Fruit fly (Drosophila melanogaster) whole organism, prepupa: ENCODE results near the gene Wnt10.

Experiments
- CG10631 ChIP-seq: fragments of 200-800 bp; sonication (Bioruptor generic); optimal IDR thresholded peaks from 2 replicates; lab custom pipeline; 2016; ENCODE audit warnings: missing biosample characterization, missing genetic modification characterization
- CG10669 ChIP-seq: fragments of 200-800 bp; sonication (Bioruptor generic); optimal IDR thresholded peaks from 3 replicates; lab custom pipeline; 2018; ENCODE audit warnings: missing biosample characterization, mild to moderate bottlenecking, missing genetic modification characterization, moderate library complexity
- CG11294 ChIP-seq: fragments of 200-800 bp; sonication (Bioruptor generic); IDR thresholded peaks from 2 replicates; pipeline ENCODE4 v1.3.6; 2022; ENCODE audit warnings: missing biosample characterization, missing genetic modification characterization
- CG11762 ChIP-seq: fragments of 200-800 bp; sonication (Bioruptor generic); optimal IDR thresholded peaks from 3 replicates; lab custom pipeline; 2016; ENCODE audit warnings: missing biosample characterization, missing genetic modification characterization; ENCODE audit not compliant: insufficient read depth
- CG11902 ChIP-seq: fragments of 200-800 bp; sonication (Bioruptor generic); optimal IDR thresholded peaks from 3 replicates; lab custom pipeline; 2016; ENCODE audit warnings: missing biosample characterization, missing genetic modification characterization
- CG16779 ChIP-seq: fragments of 200-800 bp; sonication (Bioruptor generic); optimal IDR thresholded peaks from 3 replicates; lab custom pipeline; 2017; ENCODE audit warnings: missing biosample characterization, mild to moderate bottlenecking, missing genetic modification characterization
- CG3032 ChIP-seq: fragments of 200-800 bp; optimal IDR thresholded peaks from 2 replicates; lab custom pipeline; 2019; ENCODE audit warnings: missing biosample characterization, mild to moderate bottlenecking, missing genetic modification characterization, moderate library complexity
- CG31627 ChIP-seq: fragments of 200-800 bp; sonication (Bioruptor generic); optimal IDR thresholded peaks from 3 replicates; lab custom pipeline; 2016; ENCODE audit warnings: missing biosample characterization, missing genetic modification characterization
- CG34406 ChIP-seq: fragments of 200-800 bp; sonication (Bioruptor generic); optimal IDR thresholded peaks from 3 replicates; lab custom pipeline; 2016; ENCODE audit warnings: missing biosample characterization, missing genetic modification characterization
- CG4318 ChIP-seq: fragments of 200-800 bp; sonication (Bioruptor generic); optimal IDR thresholded peaks from 3 replicates; lab custom pipeline; 2017; ENCODE audit warnings: missing biosample characterization, mild to moderate bottlenecking, missing genetic modification characterization
- CG6276 ChIP-seq: fragments of 200-800 bp; sonication (Bioruptor generic); optimal IDR thresholded peaks from 2 replicates; lab custom pipeline; 2017; ENCODE audit warnings: missing biosample characterization, mild to moderate bottlenecking, missing genetic modification characterization
- CG6792 ChIP-seq: fragments of 200-800 bp; sonication (Bioruptor generic); optimal IDR thresholded peaks from 3 replicates; lab custom pipeline; 2016; ENCODE audit warnings: missing biosample characterization, missing genetic modification characterization
- CG6808 ChIP-seq: fragments of 200-800 bp; sonication (Bioruptor generic); optimal IDR thresholded peaks from 3 replicates; lab custom pipeline; 2017; ENCODE audit warnings: missing biosample characterization, missing genetic modification characterization, mild to moderate bottlenecking, moderate library complexity, missing genetic modification reagents
- CG7368 ChIP-seq: fragments of 200-800 bp; sonication (Bioruptor generic); optimal IDR thresholded peaks from 3 replicates; lab custom pipeline; 2016; ENCODE audit warnings: missing biosample characterization, missing genetic modification characterization
- CG8632 ChIP-seq: fragments of 200-800 bp; sonication (Bioruptor generic); optimal IDR thresholded peaks from 3 replicates; lab custom pipeline; 2016; ENCODE audit warnings: missing biosample characterization, missing genetic modification characterization
- CG9139 ChIP-seq: fragments of 200-800 bp; sonication (Bioruptor generic); optimal IDR thresholded peaks from 3 replicates; lab custom pipeline; 2017; ENCODE audit warnings: missing biosample characterization, mild to moderate bottlenecking, missing genetic modification characterization
- Eip75B ChIP-seq: fragments of 200-800 bp; sonication (Bioruptor generic); optimal IDR thresholded peaks from 3 replicates; lab custom pipeline; 2016; ENCODE audit warnings: missing biosample characterization, missing genetic modification characterization
- Eip78C ChIP-seq: fragments of 200-800 bp; sonication (Bioruptor generic); peaks from one replicate; lab custom pipeline; 2016; ENCODE audit warnings: missing biosample characterization, missing genetic modification characterization
- Eip93F ChIP-seq: fragments of 200-800 bp; sonication (Bioruptor generic); optimal IDR thresholded peaks from 2 replicates; lab custom pipeline; 2016; ENCODE audit warnings: missing biosample characterization, mild to moderate bottlenecking, missing genetic modification characterization
- Ets21C ChIP-seq: fragments of 200-800 bp; sonication (Bioruptor generic); optimal IDR thresholded peaks from 3 replicates; lab custom pipeline; 2016; ENCODE audit warnings: missing biosample characterization, missing genetic modification characterization
- Gug ChIP-seq: fragments of 200-800 bp; sonication (Bioruptor generic); IDR thresholded peaks from 2 replicates; pipeline ENCODE4 v1.3.6; 2022; ENCODE audit warnings: missing biosample characterization, missing genetic modification characterization
- Hr38 ChIP-seq: sonication (Bioruptor generic); optimal IDR thresholded peaks from 2 replicates; lab custom pipeline; 2016; ENCODE audit warnings: missing biosample characterization, missing genetic modification characterization
- Lpt ChIP-seq: fragments of 200-800 bp; sonication (Bioruptor generic); optimal IDR thresholded peaks from 3 replicates; lab custom pipeline; 2016; ENCODE audit warnings: missing biosample characterization, missing genetic modification characterization
- Met ChIP-seq: fragments of 200-800 bp; sonication (Bioruptor generic); optimal IDR thresholded peaks from 3 replicates; lab custom pipeline; 2016; ENCODE audit warnings: missing biosample characterization, missing genetic modification characterization
- Sox102F ChIP-seq: fragments of 200-800 bp; sonication (Bioruptor generic); optimal IDR thresholded peaks from 2 replicates; lab custom pipeline; 2016; ENCODE audit warnings: missing biosample characterization, mild to moderate bottlenecking, missing genetic modification characterization
- Sox14 ChIP-seq: fragments of 200-800 bp; sonication (Bioruptor generic); optimal IDR thresholded peaks from 3 replicates; lab custom pipeline; 2016; ENCODE audit warnings: missing biosample characterization, missing genetic modification characterization
- Sox15 ChIP-seq: fragments of 200-800 bp; sonication (Bioruptor generic); optimal IDR thresholded peaks from 3 replicates; lab custom pipeline; 2016; ENCODE audit warnings: missing biosample characterization, missing genetic modification characterization
- achi ChIP-seq: fragments of 200-800 bp; sonication (Bioruptor generic); optimal IDR thresholded peaks from 3 replicates; lab custom pipeline; 2016; ENCODE audit warnings: missing biosample characterization, missing genetic modification characterization
- acj6 ChIP-seq: fragments of 200-800 bp; sonication (Bioruptor generic); optimal IDR thresholded peaks from 3 replicates; lab custom pipeline; 2016; ENCODE audit warnings: missing biosample characterization, missing genetic modification characterization
- cyc ChIP-seq: fragments of 200-800 bp; sonication (Bioruptor generic); optimal IDR thresholded peaks from 3 replicates; lab custom pipeline; 2016; ENCODE audit warnings: missing biosample characterization, missing genetic modification characterization
- dac ChIP-seq: fragments of 200-800 bp; sonication (Bioruptor generic); optimal IDR thresholded peaks from 2 replicates; lab custom pipeline; 2017; ENCODE audit warnings: missing biosample characterization, mild to moderate bottlenecking, missing genetic modification characterization
- dsx ChIP-seq: fragments of 200-800 bp; optimal IDR thresholded peaks from 3 replicates; lab custom pipeline; 2019; ENCODE audit warnings: missing biosample characterization, mild to moderate bottlenecking, missing genetic modification characterization, moderate library complexity; ENCODE audit not compliant: poor library complexity, severe bottlenecking
- esn ChIP-seq: fragments of 200-800 bp; sonication (Bioruptor generic); optimal IDR thresholded peaks from 2 replicates; lab custom pipeline; 2016; ENCODE audit warnings: missing biosample characterization, mild to moderate bottlenecking, missing genetic modification characterization, moderate library complexity
- fkh ChIP-seq: fragments of 200-800 bp; sonication (Bioruptor generic); optimal IDR thresholded peaks from 3 replicates; lab custom pipeline; 2017; ENCODE audit warnings: missing biosample characterization, mild to moderate bottlenecking, missing genetic modification characterization, moderate library complexity
- lz ChIP-seq: fragments of 200-800 bp; sonication (Bioruptor generic); optimal IDR thresholded peaks from 3 replicates; lab custom pipeline; 2016; ENCODE audit warnings: missing biosample characterization, missing genetic modification characterization
- net ChIP-seq: fragments of 200-800 bp; sonication (Bioruptor generic); optimal IDR thresholded peaks from 3 replicates; lab custom pipeline; 2016; ENCODE audit warnings: missing biosample characterization, missing genetic modification characterization
- salr ChIP-seq, 2 experiments: fragments of 200-800 bp; sonication (Bioruptor generic); optimal IDR thresholded peaks; 3 replicates each; lab custom pipeline; 2016 to 2018; ENCODE audit warnings: missing biosample characterization in 2 of 2, missing genetic modification characterization in 2 of 2, mild to moderate bottlenecking in 1 of 2
- spab ChIP-seq: fragments of 200-800 bp; sonication (Bioruptor generic); optimal IDR thresholded peaks from 2 replicates; lab custom pipeline; 2017; ENCODE audit warnings: missing biosample characterization, mild to moderate bottlenecking, missing genetic modification characterization, missing genetic modification reagents
- ss ChIP-seq, 2 experiments: fragments of 200-800 bp; sonication (Bioruptor generic); optimal IDR thresholded peaks; 2 replicates in 1 of 2; 3 replicates in 1 of 2; lab custom pipeline; 2017 to 2018; ENCODE audit warnings: mild to moderate bottlenecking in 2 of 2, missing biosample characterization in 2 of 2, missing genetic modification characterization in 2 of 2, moderate library complexity in 1 of 2
- topi ChIP-seq: fragments of 200-800 bp; sonication (Bioruptor generic); optimal IDR thresholded peaks from 3 replicates; lab custom pipeline; 2016; ENCODE audit warnings: missing biosample characterization, missing genetic modification characterization

Wnt10 gene

dm6 chr2L:7409007-7409406 lies 45.8 kb downstream of the Wnt10 start:
- no peak for TF ChIP-seq net (GFP tag; lab: Kevin White, UChicago)
- no peak for TF ChIP-seq Eip75B
- no peak for TF ChIP-seq Hr38 (GFP tag; lab: Kevin White, UChicago)
- no peak for TF ChIP-seq CG16779 (tag; lab: Kevin White, UChicago)
- no peak for TF ChIP-seq CG4318
- TF ChIP-seq Sox14 (GFP tag; lab: Kevin White, UChicago), result no peak
- no peak for TF ChIP-seq Sox15 (GFP tag; lab: Kevin White, UChicago)
- no peak for TF ChIP-seq CG7368 (GFP tag; lab: Kevin White, UChicago)
- no peak for TF ChIP-seq Lpt (GFP tag; lab: Kevin White, UChicago)
- no peak for TF ChIP-seq cyc (GFP tag; lab: Kevin White, UChicago)

- TF ChIP-seq CG10631 (GFP tag; lab: Kevin White, UChicago), result no peak
- TF ChIP-seq CG4318, result no peak
- TF ChIP-seq achi, result no peak
- TF ChIP-seq CG11762 (GFP tag; lab: Kevin White, UChicago), result no peak
- TF ChIP-seq topi (GFP tag; lab: Kevin White, UChicago), result no peak
- TF ChIP-seq Hr38 (GFP tag; lab: Kevin White, UChicago), result no peak
- TF ChIP-seq Eip75B, result no peak
- no peak for TF ChIP-seq CG10669
- no peak for TF ChIP-seq dac (GFP tag; lab: Kevin White, UChicago)
- no peak for TF ChIP-seq CG6808
- no peak for TF ChIP-seq CG11294
- TF ChIP-seq acj6 (GFP tag; lab: Kevin White, UChicago), result no peak
- TF ChIP-seq Sox14 (GFP tag; lab: Kevin White, UChicago), result no peak
- no peak for TF ChIP-seq Sox102F (GFP tag; lab: Kevin White, UChicago)
- TF ChIP-seq spab (GFP tag; lab: Kevin White, UChicago), result no peak
- no peak for TF ChIP-seq CG6792 (GFP tag; lab: Kevin White, UChicago)
- no peak for TF ChIP-seq ss (GFP tag; optimal IDR thresholded peaks at IDR 0.05; lab: Kevin White, UChicago)
- TF ChIP-seq CG6276, result no peak
Observed at dm6 chr2L:7409602-7410001, 46.4 kb downstream of the Wnt10 start, which contains the start of gene CG5181. CG5181 (minus strand) TSS chr2L:7409809.

dm6 chr2L:7410609-7411008 lies 47.4 kb downstream of the Wnt10 start, which contains the start of gene CG15818:
CG15818 (plus strand) TSS chr2L:7410909.
- TF ChIP-seq dac (GFP tag; lab: Kevin White, UChicago), result no peak
- TF ChIP-seq Gug (GFP tag; lab: Robert Waterston, UW), result no peak
- TF ChIP-seq salr (GFP tag; optimal IDR thresholded peaks at IDR 0.05; lab: Kevin White, UChicago), result no peak
- no peak for TF ChIP-seq Ets21C (GFP tag; lab: Kevin White, UChicago)
- TF ChIP-seq CG8632, result no peak
- TF ChIP-seq CG10669, result no peak
- TF ChIP-seq CG11902 (GFP tag; lab: Kevin White, UChicago), result no peak

dm6 chr2L:7411947-7412621 lies 48.9 kb downstream of the Wnt10 start, which contains the start of gene chm:
chm (plus strand) TSS chr2L:7412417.
- TF ChIP-seq CG3032, result peak; percentile 47
- no peak for TF ChIP-seq dsx (GFP tag; lab: Kevin White, UChicago)
- no peak for TF ChIP-seq Met
- peak; percentile 34 for TF ChIP-seq topi (GFP tag; lab: Kevin White, UChicago)
- TF ChIP-seq esn (GFP tag; lab: Kevin White, UChicago), result peak; percentile 63
- peak; percentile 55 for TF ChIP-seq Eip93F (GFP tag; lab: Kevin White, UChicago)
- no peak for TF ChIP-seq ss (GFP tag; optimal IDR thresholded peaks at IDR 0.05; lab: Kevin White, UChicago)
- TF ChIP-seq lz (GFP tag; lab: Kevin White, UChicago), result peak; percentile 47
- no peak for TF ChIP-seq Sox15 (GFP tag; lab: Kevin White, UChicago)
- no peak for TF ChIP-seq CG6808
- peak; percentile 17 for TF ChIP-seq cyc (GFP tag; lab: Kevin White, UChicago)
- peak; percentile 60 for TF ChIP-seq Sox14 (GFP tag; lab: Kevin White, UChicago)
- no peak for TF ChIP-seq CG7368 (GFP tag; lab: Kevin White, UChicago)
- peak; percentile 50 for TF ChIP-seq fkh (GFP tag; lab: Kevin White, UChicago)
- TF ChIP-seq spab (GFP tag; lab: Kevin White, UChicago), result no peak
- TF ChIP-seq CG9139, result no peak
- peak; percentile 67 for TF ChIP-seq Eip78C (GFP tag; lab: Kevin White, UChicago)
- no peak for TF ChIP-seq CG34406 (GFP tag; lab: Kevin White, UChicago)
- TF ChIP-seq CG31627 (GFP tag; lab: Kevin White, UChicago), result peak; percentile 54
